Fruit fly (Drosophila melanogaster) whole organism, embryonic: ENCODE measurements around the gene pigs.

ENCODE experiments used
- Ada2b ChIP-seq: fragments of 200-800 bp; sonication (Bioruptor generic); IDR thresholded peaks from 2 replicates; pipeline ENCODE4 v1.3.6; 2022; ENCODE audit warnings: missing biosample characterization, missing genetic modification characterization
- Atf6 ChIP-seq: fragments of 200-800 bp; sonication (Bioruptor generic); IDR thresholded peaks from 2 replicates; pipeline ENCODE4 v1.3.6; 2022; ENCODE audit warnings: missing biosample characterization, missing genetic modification characterization
- B-H1 ChIP-seq: fragments of 200-800 bp; sonication (Bioruptor generic); IDR thresholded peaks from 3 replicates; pipeline ENCODE4 v1.3.6; 2022; ENCODE audit warnings: missing biosample characterization, missing genetic modification characterization
- CG10654 ChIP-seq: fragments of 200-800 bp; sonication (Bioruptor generic); optimal IDR thresholded peaks from 2 replicates; lab custom pipeline; 2016; ENCODE audit warnings: missing biosample characterization, missing genetic modification characterization
- CG13296 ChIP-seq: fragments of 200-800 bp; sonication (Bioruptor generic); optimal IDR thresholded peaks from 3 replicates; lab custom pipeline; 2018; ENCODE audit warnings: missing biosample characterization, mild to moderate bottlenecking, missing genetic modification characterization
- CG13624 ChIP-seq: fragments of 200-800 bp; sonication (Bioruptor generic); optimal IDR thresholded peaks from 2 replicates; lab custom pipeline; 2016; ENCODE audit warnings: missing biosample characterization, missing genetic modification characterization
- CG14014 ChIP-seq: fragments of 200-800 bp; sonication (Bioruptor generic); IDR thresholded peaks from 2 replicates; pipeline ENCODE4 v1.3.6; 2022; ENCODE audit warnings: missing biosample characterization, missing genetic modification characterization
- CG15601 ChIP-seq: fragments of 200-800 bp; sonication (Bioruptor generic); optimal IDR thresholded peaks from 3 replicates; lab custom pipeline; 2019; ENCODE audit warnings: missing biosample characterization, mild to moderate bottlenecking, missing genetic modification characterization, moderate library complexity
- CG16813 ChIP-seq: fragments of 200-800 bp; sonication (Bioruptor generic); IDR thresholded peaks from 3 replicates; pipeline ENCODE4 v1.3.6; 2022; ENCODE audit warnings: missing biosample characterization, missing genetic modification characterization; ENCODE audit not compliant: partially characterized antibody
- CG2120 ChIP-seq: fragments of 200-800 bp; sonication (Bioruptor generic); optimal IDR thresholded peaks from 3 replicates; lab custom pipeline; 2016; ENCODE audit warnings: missing biosample characterization, missing genetic modification characterization
- CG2199 ChIP-seq: fragments of 200-800 bp; sonication (Bioruptor generic); IDR thresholded peaks from 3 replicates; pipeline ENCODE4 v1.3.6; 2022; ENCODE audit warnings: missing biosample characterization, missing genetic modification characterization
- CG2202 ChIP-seq: fragments of 200-800 bp; sonication (Bioruptor generic); optimal IDR thresholded peaks from 2 replicates; lab custom pipeline; 2018; ENCODE audit warnings: missing biosample characterization, mild to moderate bottlenecking, missing genetic modification characterization
- CG31441 ChIP-seq: fragments of 200-800 bp; sonication (Bioruptor generic); IDR thresholded peaks from 2 replicates; pipeline ENCODE4 v1.3.6; 2022; ENCODE audit warnings: missing biosample characterization, missing genetic modification characterization
- CG3163 ChIP-seq: fragments of 200-800 bp; sonication (Bioruptor generic); optimal IDR thresholded peaks from 3 replicates; lab custom pipeline; 2016; ENCODE audit warnings: missing biosample characterization, missing genetic modification characterization
- CG7357 ChIP-seq: fragments of 200-800 bp; sonication (Bioruptor generic); IDR thresholded peaks from 3 replicates; pipeline ENCODE4 v1.3.6; 2022; ENCODE audit warnings: missing biosample characterization, missing genetic modification characterization
- CG7745 ChIP-seq: fragments of 200-800 bp; sonication (Bioruptor generic); optimal IDR thresholded peaks from 2 replicates; lab custom pipeline; 2018; ENCODE audit warnings: missing biosample characterization, mild to moderate bottlenecking, missing genetic modification characterization, moderate library complexity
- CG7987 ChIP-seq: fragments of 200-800 bp; sonication (Bioruptor generic); optimal IDR thresholded peaks from 2 replicates; lab custom pipeline; 2018; ENCODE audit warnings: missing biosample characterization, mild to moderate bottlenecking, missing genetic modification characterization, moderate library complexity
- CG8944 ChIP-seq: fragments of 200-800 bp; sonication (Bioruptor generic); optimal IDR thresholded peaks from 3 replicates; lab custom pipeline; 2016; ENCODE audit warnings: missing biosample characterization, missing genetic modification characterization
- CG9609 ChIP-seq: fragments of 200-800 bp; sonication (Bioruptor generic); optimal IDR thresholded peaks from 3 replicates; lab custom pipeline; 2016; ENCODE audit warnings: missing biosample characterization, missing genetic modification characterization
- CG9817 ChIP-seq: fragments of 200-800 bp; sonication (Bioruptor generic); optimal IDR thresholded peaks from 2 replicates; lab custom pipeline; 2018; ENCODE audit warnings: missing biosample characterization, mild to moderate bottlenecking, missing genetic modification characterization, moderate library complexity
- CoRest ChIP-seq: fragments of 200-800 bp; sonication (Bioruptor generic); optimal IDR thresholded peaks from 3 replicates; lab custom pipeline; 2018; ENCODE audit warnings: missing biosample characterization, mild to moderate bottlenecking, missing genetic modification characterization, moderate library complexity
- D19A ChIP-seq: fragments of 200-800 bp; optimal IDR thresholded peaks from 3 replicates; lab custom pipeline; 2019; ENCODE audit warnings: missing biosample characterization, mild to moderate bottlenecking, missing genetic modification characterization, moderate library complexity
- D19B ChIP-seq: fragments of 200-800 bp; sonication (Bioruptor generic); optimal IDR thresholded peaks from 2 replicates; lab custom pipeline; 2017; ENCODE audit warnings: missing biosample characterization, mild to moderate bottlenecking, missing genetic modification characterization
- ERR ChIP-seq: fragments of 200-800 bp; sonication (Bioruptor generic); optimal IDR thresholded peaks from 2 replicates; lab custom pipeline; 2016; ENCODE audit warnings: missing biosample characterization, missing genetic modification characterization
- Eip74EF ChIP-seq, 2 experiments: fragments of 200-800 bp in 1 of 2; fragments of >200 bp in 1 of 2; sonication (Bioruptor generic) in 1 of 2; optimal IDR thresholded peaks; 2 replicates each; lab custom pipeline; 2017 to 2019; ENCODE audit warnings: missing biosample characterization in 2 of 2, missing genetic modification characterization in 2 of 2, mild to moderate bottlenecking in 1 of 2, moderate library complexity in 1 of 2
- Ets65A ChIP-seq: fragments of 200-800 bp; sonication (Bioruptor generic); peaks from one replicate; lab custom pipeline; 2016; ENCODE audit warnings: missing biosample characterization, missing genetic modification characterization
- Ets97D ChIP-seq: fragments of 200-800 bp; sonication (Bioruptor generic); optimal IDR thresholded peaks from 3 replicates; lab custom pipeline; 2016; ENCODE audit warnings: missing biosample characterization, missing genetic modification characterization
- Jarid2 ChIP-seq: fragments of 200-800 bp; sonication (Bioruptor generic); optimal IDR thresholded peaks from 3 replicates; lab custom pipeline; 2017; ENCODE audit warnings: mild to moderate bottlenecking, missing biosample characterization, missing genetic modification reagents, missing genetic modification characterization
- MESR4 ChIP-seq: fragments of 200-800 bp; sonication (Bioruptor generic); optimal IDR thresholded peaks from 2 replicates; lab custom pipeline; 2018; ENCODE audit warnings: missing biosample characterization, mild to moderate bottlenecking, missing genetic modification characterization, moderate library complexity
- Mad ChIP-seq: fragments of 200-800 bp; sonication (Bioruptor generic); optimal IDR thresholded peaks from 2 replicates; lab custom pipeline; 2016; ENCODE audit warnings: missing biosample characterization, missing genetic modification characterization
- Max ChIP-seq: fragments of 200-800 bp; sonication (Bioruptor generic); optimal IDR thresholded peaks from 2 replicates; lab custom pipeline; 2016; ENCODE audit warnings: missing biosample characterization, mild to moderate bottlenecking, missing genetic modification characterization
- Mrtf ChIP-seq: fragments of 200-800 bp; sonication (Bioruptor generic); IDR thresholded peaks from 3 replicates; pipeline ENCODE4 v1.3.6; 2022; ENCODE audit warnings: missing biosample characterization, missing genetic modification characterization
- Myb ChIP-seq: fragments of 200-800 bp; sonication (Bioruptor generic); optimal IDR thresholded peaks from 2 replicates; lab custom pipeline; 2016; ENCODE audit warnings: missing biosample characterization, missing genetic modification characterization
- NC2β ChIP-seq: fragments of 200-800 bp; sonication (Bioruptor generic); optimal IDR thresholded peaks from 2 replicates; lab custom pipeline; 2016; ENCODE audit warnings: missing biosample characterization, missing genetic modification characterization
- NK7.1 ChIP-seq: fragments of 200-800 bp; sonication (Bioruptor generic); optimal IDR thresholded peaks from 3 replicates; lab custom pipeline; 2016; ENCODE audit warnings: missing biosample characterization, missing genetic modification characterization
- Ssrp ChIP-seq: fragments of 200-800 bp; sonication (Bioruptor generic); optimal IDR thresholded peaks from 2 replicates; lab custom pipeline; 2018; ENCODE audit warnings: missing biosample characterization, mild to moderate bottlenecking, missing genetic modification characterization, moderate library complexity
- Usf ChIP-seq: fragments of 200-800 bp; sonication (Bioruptor generic); optimal IDR thresholded peaks from 2 replicates; lab custom pipeline; 2017; ENCODE audit warnings: missing genotype, missing biosample characterization, missing genetic modification characterization
- aop ChIP-seq: fragments of 200-800 bp; sonication (Bioruptor generic); IDR thresholded peaks from 2 replicates; pipeline ENCODE4 v1.3.6; 2022; ENCODE audit warnings: missing biosample characterization, missing genetic modification characterization
- bigmax ChIP-seq: fragments of 200-800 bp; sonication (Bioruptor generic); optimal IDR thresholded peaks from 2 replicates; lab custom pipeline; 2018; ENCODE audit warnings: missing biosample characterization, mild to moderate bottlenecking, missing genetic modification characterization
- chif ChIP-seq, 2 experiments: fragments of 200-800 bp; sonication (Bioruptor generic); optimal IDR thresholded peaks; 3 replicates each; lab custom pipeline; 2016; ENCODE audit warnings: missing biosample characterization in 2 of 2, missing genetic modification characterization in 2 of 2
- crol ChIP-seq: fragments of 200-800 bp; sonication (Bioruptor generic); IDR thresholded peaks from 2 replicates; pipeline ENCODE4 v1.3.6; 2022; ENCODE audit warnings: missing biosample characterization, missing genetic modification characterization
- da ChIP-seq: fragments of 200-800 bp; sonication (Bioruptor generic); optimal IDR thresholded peaks from 2 replicates; lab custom pipeline; 2016; ENCODE audit warnings: missing biosample characterization, missing genetic modification characterization
- esg ChIP-seq: fragments of 200-800 bp; sonication (Bioruptor generic); conservative IDR thresholded peaks from 2 replicates; pipeline ENCODE4 v1.3.6; 2022; ENCODE audit warnings: missing biosample characterization, missing genetic modification characterization
- gem ChIP-seq: fragments of 200-800 bp; sonication (Bioruptor generic); optimal IDR thresholded peaks from 2 replicates; lab custom pipeline; 2019; ENCODE audit warnings: missing biosample characterization, mild to moderate bottlenecking, missing genetic modification characterization, moderate library complexity
- grn ChIP-seq: fragments of 200-800 bp; sonication (Bioruptor generic); optimal IDR thresholded peaks from 3 replicates; lab custom pipeline; 2017; ENCODE audit warnings: missing biosample characterization, missing genetic modification characterization
- gsb ChIP-seq: fragments of 200-800 bp; sonication (Bioruptor generic); IDR thresholded peaks from 2 replicates; pipeline ENCODE4 v1.3.6; 2022; ENCODE audit warnings: missing biosample characterization, missing genetic modification characterization
- h ChIP-seq: fragments of >200 bp; optimal IDR thresholded peaks from 2 replicates; lab custom pipeline; 2017
- otp ChIP-seq: fragments of 200-800 bp; sonication (Bioruptor generic); IDR thresholded peaks from 3 replicates; pipeline ENCODE4, ENCODE4 v1.3.6; 2022; ENCODE audit warnings: missing biosample characterization, missing genetic modification characterization
- pan ChIP-seq, 4 experiments: fragments of >200 bp in 3 of 4; fragments of 200-800 bp in 1 of 4; sonication (Bioruptor generic) in 1 of 4; optimal IDR thresholded peaks in 3 of 4; IDR thresholded peaks in 1 of 4; 2 replicates each; pipeline versions ENCODE4 v1.3.6 to Lab custom; 2017 to 2022; ENCODE audit warnings: missing biosample characterization in 2 of 4, missing genetic modification characterization in 2 of 4, mixed read lengths in 1 of 4
- psq ChIP-seq: fragments of 200-800 bp; sonication (Bioruptor generic); optimal IDR thresholded peaks from 2 replicates; lab custom pipeline; 2017; ENCODE audit warnings: missing biosample characterization, missing genetic modification characterization
- trem ChIP-seq: fragments of 200-800 bp; optimal IDR thresholded peaks from 3 replicates; lab custom pipeline; 2019; ENCODE audit warnings: missing biosample characterization, mild to moderate bottlenecking, missing genetic modification characterization, moderate library complexity
- tup ChIP-seq: fragments of 200-800 bp; sonication (Bioruptor generic); optimal IDR thresholded peaks from 2 replicates; lab custom pipeline; 2016; ENCODE audit warnings: missing biosample characterization, mild to moderate bottlenecking, missing genetic modification characterization, moderate library complexity

Gene pigs

DNA sequence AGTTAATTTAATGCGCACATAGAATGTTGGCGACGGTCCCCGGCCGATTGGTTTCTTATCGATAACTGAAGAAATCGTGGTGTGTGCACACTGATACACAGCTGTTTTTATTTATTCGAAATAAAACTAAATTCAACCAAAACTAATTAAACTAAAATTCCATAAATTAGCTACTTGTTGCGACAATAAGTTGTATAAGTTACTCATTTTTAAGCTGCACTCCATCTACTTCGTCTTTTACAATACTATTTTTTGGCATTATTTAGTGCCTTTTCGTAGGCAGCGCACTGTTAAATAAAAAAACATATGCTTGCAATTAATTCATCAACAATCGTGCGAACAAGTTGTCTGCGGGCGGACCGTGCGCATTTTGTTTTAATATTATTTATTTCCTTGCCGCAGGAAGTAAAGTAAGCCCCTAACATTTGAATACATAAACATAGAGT is 61.6 kb downstream of the pigs start, which contains the start of the genes CG3224 and Ctr1A (continued):
- TF ChIP-seq psq (GFP tag; lab: Kevin White, UChicago) (no peak), Myb (GFP tag; lab: Kevin White, UChicago) (no peak), CG13624 (peak; percentile 51), CG7987 (GFP tag; lab: Kevin White, UChicago) (no peak), Ets97D (GFP tag; lab: Kevin White, UChicago) (peak; percentile 51), CG13296 (no peak), CG2199 (GFP tag; lab: Robert Waterston, UW) (no peak), CG2202 (no peak), NK7.1 (GFP tag; lab: Kevin White, UChicago) (no peak), Ets65A (GFP tag; lab: Kevin White, UChicago) (no peak), aop (GFP tag; lab: Robert Waterston, UW) (no peak), CoRest (tag; lab: Kevin White, UChicago) (no peak), tup (no peak), Mrtf (GFP tag; lab: Robert Waterston, UW) (no peak), Ssrp (tag; lab: Kevin White, UChicago) (no peak), CG8944 (GFP tag; lab: Kevin White, UChicago) (no peak), CG9609 (no peak), grn (GFP tag; lab: Kevin White, UChicago) (no peak), NC2β (no peak), CG15601 (tag; lab: Kevin White, UChicago) (peak; percentile 19), CG7357 (no peak), Mad (GFP tag; lab: Kevin White, UChicago) (no peak), CG7745 (tag; lab: Kevin White, UChicago) (no peak), Usf (no peak), Max (GFP tag; lab: Kevin White, UChicago) (no peak), otp (GFP tag; lab: Robert Waterston, UW) (no peak), Ada2b (GFP tag; lab: Robert Waterston, UW) (no peak), gsb (no peak), MESR4 (GFP tag; lab: Kevin White, UChicago) (peak; percentile 28), CG14014 (no peak), CG10654 (GFP tag; lab: Kevin White, UChicago) (no peak), CG3163 (GFP tag; lab: Kevin White, UChicago) (no peak), trem (tag; lab: Kevin White, UChicago) (peak; percentile 76), pan (optimal IDR thresholded peaks at IDR 0.05; lab: Kevin White, UChicago) (no peak), pan (GFP tag; optimal IDR thresholded peaks at IDR 0.05 in 1 of 2, IDR thresholded peaks at IDR 0.05 in 1 of 2) (no peak), chif (GFP tag; optimal IDR thresholded peaks at IDR 0.05; lab: Kevin White, UChicago) (no peak), Atf6 (GFP tag; lab: Robert Waterston, UW) (no peak), esg (no peak), CG9817 (no peak), crol (no peak), CG2120 (no peak), CG31441 (GFP tag; lab: Robert Waterston, UW) (0 out of 2 replicates have a peak, but pooled peaks have one; percentile 16), CG16813 (GFP tag; lab: Robert Waterston, UW) (no peak), gem (tag; lab: Kevin White, UChicago) (peak; percentile 5), D19B (GFP tag; lab: Kevin White, UChicago) (no peak), ERR (GFP tag; lab: Kevin White, UChicago) (no peak), Eip74EF (GFP tag; optimal IDR thresholded peaks at IDR 0.05; lab: Kevin White, UChicago) (peak in 1 of 2 experiments; percentile 14), da (GFP tag; lab: Kevin White, UChicago) (no peak), D19A (tag; lab: Kevin White, UChicago) (no peak), Jarid2 (GFP tag; lab: Kevin White, UChicago) (peak; percentile 13), h (lab: Kevin White, UChicago) (no peak), bigmax (GFP tag; lab: Kevin White, UChicago) (no peak), B-H1 (GFP tag; lab: Robert Waterston, UW) (no peak)
